Worm (Caenorhabditis elegans): ENCODE results near the gene T16G1.2.

Gene T16G1.2

DNA sequence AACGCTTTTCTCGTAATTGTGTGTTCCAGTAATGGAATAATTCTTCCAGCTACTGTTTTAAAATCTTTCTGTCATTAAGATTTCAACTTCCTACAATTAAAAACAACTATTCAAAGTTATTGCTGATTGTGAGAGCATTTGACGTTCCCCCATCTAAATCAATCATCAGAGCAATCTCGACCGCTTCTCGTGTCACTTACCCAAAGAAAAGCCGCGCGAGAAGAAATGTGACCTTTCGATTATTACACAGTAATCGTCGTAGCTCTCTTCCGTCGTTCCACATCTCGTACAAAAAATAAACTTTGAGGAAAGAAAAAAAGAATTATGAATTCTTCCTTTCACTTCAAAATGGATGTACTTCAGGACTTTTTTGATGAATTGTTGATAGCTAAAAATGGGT lies 21.8 kb upstream of the T16G1.2 start (continued):
- no peak for TF ChIP-seq zfh-2 (GFP tag; conservative IDR thresholded peaks at IDR 0.05)

DNA sequence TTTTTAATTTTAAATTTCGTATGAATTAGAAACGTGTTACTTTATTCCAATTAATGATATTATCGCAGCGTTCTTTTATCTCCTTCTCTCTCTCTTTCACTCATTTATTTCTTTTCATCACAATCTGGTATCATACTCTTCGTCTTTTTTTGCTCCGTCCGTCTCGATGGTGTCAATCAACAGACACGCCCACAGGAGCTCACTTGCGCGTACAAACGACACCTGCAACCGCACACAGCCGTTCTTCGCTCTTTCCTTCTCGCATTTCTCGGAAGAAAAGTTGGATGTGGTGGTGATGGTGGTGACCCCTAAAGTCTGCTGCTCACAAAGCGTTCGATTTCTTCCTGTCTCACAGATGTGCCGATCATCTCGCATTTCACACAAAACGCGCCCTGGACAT lies 20.7 kb upstream of the T16G1.2 start:
- TF ChIP-seq K12H6.12 (tag; optimal IDR thresholded peaks at IDR 0.05) = no peak
- peak; percentile 56 for TF ChIP-seq nhr-80 (tag; optimal IDR thresholded peaks at IDR 0.05)
- peak in 1 of 2 experiments; percentile 37 for TF ChIP-seq let-607 (tag; optimal IDR thresholded peaks at IDR 0.05)
- TF ChIP-seq ceh-40 (GFP tag; IDR thresholded peaks at IDR 0.05) = no peak

ce11 chrV:12909544-12910157 lies 19.6 kb upstream of the T16G1.2 start, which contains the start of gene nid-1:
TSS of gene nid-1 (plus strand) at chrV:12910107.
- TF ChIP-seq cebp-2 (GFP tag; IDR thresholded peaks at IDR 0.05) (no peak), ceh-27 (GFP tag; optimal IDR thresholded peaks at IDR 0.05) (no peak), tbp1 (GFP tag; optimal IDR thresholded peaks at IDR 0.05) (peak; percentile 14), rec-8 (tag; optimal IDR thresholded peaks at IDR 0.05) (no peak), unc-62 (GFP tag; optimal IDR thresholded peaks at IDR 0.05) (no peak), F23B12.7 (tag; optimal IDR thresholded peaks at IDR 0.05; ENCODE audit: insufficient read depth) (no peak), F37B4.10 (GFP tag; IDR thresholded peaks at IDR 0.05) (no peak), B0035.1 (tag; optimal IDR thresholded peaks at IDR 0.05) (no peak), ztf-25 (GFP tag; IDR thresholded peaks at IDR 0.05) (no peak), lir-1 (GFP tag; conservative IDR thresholded peaks at IDR 0.05) (no peak), ztf-28 (GFP tag; IDR thresholded peaks at IDR 0.05) (no peak), mes-4 (tag; optimal IDR thresholded peaks at IDR 0.05) (no peak), aptf-3 (GFP tag; IDR thresholded peaks at IDR 0.05) (no peak), lin-54 (GFP tag; optimal IDR thresholded peaks at IDR 0.05) (no peak), nhr-80 (tag; optimal IDR thresholded peaks at IDR 0.05) (peak; percentile 56), tbx-9 (tag; optimal IDR thresholded peaks at IDR 0.05; ENCODE audit: borderline replicate concordance) (no peak), hmg-1.2 (GFP tag; IDR thresholded peaks at IDR 0.05) (peak; percentile 20; the same call in 1 of the 2 replicates), F57A8.1 (GFP tag; optimal IDR thresholded peaks at IDR 0.05) (no peak), ceh-79 (tag; optimal IDR thresholded peaks at IDR 0.05) (no peak), nhr-27 (tag; optimal IDR thresholded peaks at IDR 0.05) (no peak), efl-1 (GFP tag; optimal IDR thresholded peaks at IDR 0.05) (no peak), dpff-1 (tag; optimal IDR thresholded peaks at IDR 0.05) (no peak), ccch-3 (GFP tag; optimal IDR thresholded peaks at IDR 0.05) (no peak), let-607 (tag; optimal IDR thresholded peaks at IDR 0.05) (peak in 1 of 2 experiments; percentile 21), mcd-1 (GFP tag; IDR thresholded peaks at IDR 0.05) (no peak), snpc-4 (GFP tag; optimal IDR thresholded peaks at IDR 0.05) (no peak), snpc-4 (tag; optimal IDR thresholded peaks at IDR 0.05) (no peak), F22D6.2 (tag; optimal IDR thresholded peaks at IDR 0.05) (no peak), hlh-12 (tag; optimal IDR thresholded peaks at IDR 0.05) (no peak), ceh-91 (GFP tag; IDR thresholded peaks at IDR 0.05) (no peak), nhr-179 (tag; optimal IDR thresholded peaks at IDR 0.05) (no peak), ceh-40 (GFP tag; IDR thresholded peaks at IDR 0.05) (no peak), madf-6 (GFP tag; IDR thresholded peaks at IDR 0.05) (no peak), nfyb-1 (GFP tag; IDR thresholded peaks at IDR 0.05) (no peak)

Data from whole organism, young adult.